Fruit fly (Drosophila melanogaster) whole organism, adult: ENCODE results near the gene Yif1.

ENCODE experiments used
- CG11617 ChIP-seq: fragments of 200-800 bp; sonication (Bioruptor generic); optimal IDR thresholded peaks from 2 replicates; lab custom pipeline; 2017; ENCODE audit warnings: mild to moderate bottlenecking, missing biosample characterization, missing genetic modification reagents, missing genetic modification characterization
- CG12768 ChIP-seq: fragments of 200-800 bp; sonication (Bioruptor generic); optimal IDR thresholded peaks from 2 replicates; lab custom pipeline; 2017; ENCODE audit warnings: missing biosample characterization, missing genetic modification characterization, mild to moderate bottlenecking, moderate library complexity, missing genetic modification reagents
- CG14711 ChIP-seq: fragments of 200-800 bp; sonication (Bioruptor generic); optimal IDR thresholded peaks from 2 replicates; lab custom pipeline; 2018; ENCODE audit warnings: missing biosample characterization, mild to moderate bottlenecking, missing genetic modification characterization, moderate library complexity
- CG1620 ChIP-seq: fragments of 200-800 bp; sonication (Bioruptor generic); optimal IDR thresholded peaks from 2 replicates; lab custom pipeline; 2016; ENCODE audit warnings: missing biosample characterization, missing genetic modification characterization
- CG33017 ChIP-seq: fragments of 200-800 bp; sonication (Bioruptor generic); optimal IDR thresholded peaks from 2 replicates; lab custom pipeline; 2018; ENCODE audit warnings: missing biosample characterization, mild to moderate bottlenecking, missing genetic modification characterization, moderate library complexity
- CG5204 ChIP-seq: fragments of 200-800 bp; sonication (Bioruptor generic); optimal IDR thresholded peaks from 2 replicates; lab custom pipeline; 2016; ENCODE audit warnings: missing biosample characterization, missing genetic modification characterization
- CG7045 ChIP-seq: fragments of 200-800 bp; sonication (Bioruptor generic); optimal IDR thresholded peaks from 2 replicates; lab custom pipeline; 2017; ENCODE audit warnings: missing biosample characterization, mild to moderate bottlenecking, missing genetic modification characterization
- CG7101 ChIP-seq: fragments of 200-800 bp; sonication (Bioruptor generic); optimal IDR thresholded peaks from 2 replicates; lab custom pipeline; 2018; ENCODE audit warnings: missing biosample characterization, mild to moderate bottlenecking, missing genetic modification characterization, moderate library complexity
- Clk ChIP-seq: fragments of 200-800 bp; sonication (Bioruptor generic); optimal IDR thresholded peaks from 2 replicates; lab custom pipeline; 2017; ENCODE audit warnings: missing biosample characterization, missing genetic modification characterization
- Crg-1 ChIP-seq: fragments of 200-800 bp; sonication (Bioruptor generic); optimal IDR thresholded peaks from 2 replicates; lab custom pipeline; 2016; ENCODE audit warnings: missing biosample characterization, missing genetic modification characterization
- Hr96 ChIP-seq: fragments of 200-800 bp; sonication (Bioruptor generic); optimal IDR thresholded peaks from 2 replicates; lab custom pipeline; 2016; ENCODE audit warnings: missing biosample characterization, missing genetic modification characterization
- Mnt ChIP-seq: fragments of 200-800 bp; sonication (Bioruptor generic); optimal IDR thresholded peaks from 2 replicates; lab custom pipeline; 2016; ENCODE audit warnings: missing biosample characterization, mild to moderate bottlenecking, missing genetic modification characterization
- bab1 ChIP-seq: fragments of 200-800 bp; sonication (Bioruptor generic); optimal IDR thresholded peaks from 3 replicates; lab custom pipeline; 2019; ENCODE audit warnings: missing biosample characterization, mild to moderate bottlenecking, missing genetic modification characterization, moderate library complexity
- cic ChIP-seq: fragments of 200-800 bp; sonication (Bioruptor generic); optimal IDR thresholded peaks from 2 replicates; lab custom pipeline; 2017; ENCODE audit warnings: missing biosample characterization, mild to moderate bottlenecking, missing genetic modification characterization, moderate library complexity
- cnc ChIP-seq, 2 experiments: fragments of >200 bp; optimal IDR thresholded peaks; 2 replicates each; lab custom pipeline; 2017
- kay ChIP-seq: fragments of 200-800 bp; sonication (Bioruptor generic); peaks from one replicate; lab custom pipeline; 2016; ENCODE audit warnings: missing biosample characterization, missing genetic modification characterization, borderline replicate concordance
- ovo ChIP-seq: fragments of 200-800 bp; sonication (Bioruptor generic); optimal IDR thresholded peaks from 2 replicates; lab custom pipeline; 2016; ENCODE audit warnings: missing biosample characterization, missing genetic modification characterization
- pad ChIP-seq: fragments of 200-800 bp; sonication (Bioruptor generic); optimal IDR thresholded peaks from 3 replicates; lab custom pipeline; 2017; ENCODE audit warnings: missing biosample characterization, missing genetic modification characterization, mild to moderate bottlenecking, moderate library complexity, missing genetic modification reagents
- tj ChIP-seq: fragments of 200-800 bp; sonication (Bioruptor generic); optimal IDR thresholded peaks from 3 replicates; lab custom pipeline; 2017; ENCODE audit warnings: missing biosample characterization, mild to moderate bottlenecking, missing genetic modification characterization, moderate library complexity
- toe ChIP-seq: fragments of 200-800 bp; sonication (Bioruptor generic); optimal IDR thresholded peaks from 2 replicates; lab custom pipeline; 2016; ENCODE audit warnings: missing biosample characterization, missing genetic modification characterization

Gene Yif1

DNA sequence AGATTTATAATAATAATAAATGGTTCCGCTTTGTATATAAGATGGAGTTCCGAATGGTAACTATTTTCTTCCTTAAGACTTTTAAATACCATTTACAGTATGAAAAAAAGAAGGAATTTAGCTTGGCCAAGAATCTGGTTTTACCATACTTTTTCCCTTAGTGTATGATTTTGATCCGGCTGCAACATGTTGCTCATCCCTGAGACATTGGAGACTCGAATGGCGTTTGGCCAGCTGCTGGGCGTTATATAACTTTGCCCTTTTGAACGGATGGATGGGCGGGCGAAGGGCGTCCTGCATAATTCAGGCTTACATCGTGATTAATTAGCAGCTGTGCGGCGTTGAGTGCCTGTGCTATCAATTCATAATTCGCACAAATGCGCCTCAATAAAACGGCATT lies 13.4 kb upstream of the Yif1 start:
- TF ChIP-seq Clk (GFP tag; lab: Kevin White, UChicago) = no peak
- no peak for TF ChIP-seq CG7045 (GFP tag; lab: Kevin White, UChicago)
- no peak for TF ChIP-seq CG12768 (GFP tag; lab: Kevin White, UChicago)
- no peak for TF ChIP-seq tj (GFP tag; lab: Kevin White, UChicago)
- no peak for TF ChIP-seq cnc (optimal IDR thresholded peaks at IDR 0.05; lab: Kevin White, UChicago)
- TF ChIP-seq CG33017 (tag; lab: Kevin White, UChicago) = no peak
- no peak for TF ChIP-seq bab1 (GFP tag; lab: Kevin White, UChicago)
- TF ChIP-seq CG7101 (tag; lab: Kevin White, UChicago) = no peak
- no peak for TF ChIP-seq pad
- TF ChIP-seq cic = no peak
- no peak for TF ChIP-seq toe
- no peak for TF ChIP-seq CG1620 (GFP tag; lab: Kevin White, UChicago)
- TF ChIP-seq CG5204 (GFP tag; lab: Kevin White, UChicago) = no peak
- TF ChIP-seq CG14711 (tag; lab: Kevin White, UChicago) = no peak
- TF ChIP-seq Mnt (GFP tag; lab: Kevin White, UChicago) = no peak
- no peak for TF ChIP-seq Crg-1 (GFP tag; lab: Kevin White, UChicago)
- no peak for TF ChIP-seq CG11617 (GFP tag; lab: Kevin White, UChicago)
- TF ChIP-seq ovo = no peak
- no peak for TF ChIP-seq kay (GFP tag; lab: Kevin White, UChicago)

DNA sequence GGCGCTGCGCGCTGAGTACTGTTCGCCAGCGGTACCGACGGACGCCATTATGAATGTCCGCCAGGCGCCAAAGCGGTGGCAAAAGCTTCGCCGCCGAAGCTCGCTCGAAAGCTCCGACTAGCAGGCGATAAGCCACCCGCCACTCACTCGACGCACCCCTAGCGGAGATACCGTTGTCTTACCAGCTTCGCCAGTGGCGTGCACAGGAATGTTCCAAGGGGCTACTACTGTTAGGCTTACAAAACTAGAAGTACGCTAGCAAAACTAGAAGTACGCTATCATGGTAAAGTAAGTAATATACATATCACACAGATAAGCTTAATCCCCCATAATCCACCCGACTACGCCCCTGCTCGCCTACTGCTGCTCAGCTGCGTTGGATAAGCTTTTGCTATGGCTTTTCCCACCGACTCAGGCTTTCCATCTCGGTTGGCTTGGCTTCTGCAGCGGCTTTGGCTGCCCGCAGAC lies 3.5 kb upstream of the Yif1 start, which contains the start of gene amon:
Gene amon, minus strand, starts transcription at position 51 of the 468 bp plus-strand sequence.
- TF ChIP-seq cnc (optimal IDR thresholded peaks at IDR 0.05; lab: Kevin White, UChicago) = no peak
- peak; percentile 86 for TF ChIP-seq CG1620 (GFP tag; lab: Kevin White, UChicago)
- peak; percentile 83 for TF ChIP-seq tj (GFP tag; lab: Kevin White, UChicago)
- TF ChIP-seq Crg-1 (GFP tag; lab: Kevin White, UChicago) = peak; percentile 96
- no peak for TF ChIP-seq bab1 (GFP tag; lab: Kevin White, UChicago)
- peak; percentile 100 for TF ChIP-seq CG7045 (GFP tag; lab: Kevin White, UChicago)
- TF ChIP-seq pad = peak; percentile 94
- TF ChIP-seq Clk (GFP tag; lab: Kevin White, UChicago) = peak; percentile 100
- peak; percentile 98 for TF ChIP-seq CG33017 (tag; lab: Kevin White, UChicago)
- peak; percentile 99 for TF ChIP-seq Hr96 (GFP tag; lab: Kevin White, UChicago)
- TF ChIP-seq CG5204 (GFP tag; lab: Kevin White, UChicago) = peak; percentile 99
- peak; percentile 97 for TF ChIP-seq CG7101 (tag; lab: Kevin White, UChicago)
- peak; percentile 92 for TF ChIP-seq ovo
- peak; percentile 96 for TF ChIP-seq CG11617 (GFP tag; lab: Kevin White, UChicago)
- TF ChIP-seq CG12768 (GFP tag; lab: Kevin White, UChicago) = peak; percentile 100
- TF ChIP-seq kay (GFP tag; lab: Kevin White, UChicago) = no peak
- TF ChIP-seq CG14711 (tag; lab: Kevin White, UChicago) = peak; percentile 92
- TF ChIP-seq Mnt (GFP tag; lab: Kevin White, UChicago) = peak; percentile 91
- peak; percentile 99 for TF ChIP-seq toe
- TF ChIP-seq cic = peak; percentile 95

DNA sequence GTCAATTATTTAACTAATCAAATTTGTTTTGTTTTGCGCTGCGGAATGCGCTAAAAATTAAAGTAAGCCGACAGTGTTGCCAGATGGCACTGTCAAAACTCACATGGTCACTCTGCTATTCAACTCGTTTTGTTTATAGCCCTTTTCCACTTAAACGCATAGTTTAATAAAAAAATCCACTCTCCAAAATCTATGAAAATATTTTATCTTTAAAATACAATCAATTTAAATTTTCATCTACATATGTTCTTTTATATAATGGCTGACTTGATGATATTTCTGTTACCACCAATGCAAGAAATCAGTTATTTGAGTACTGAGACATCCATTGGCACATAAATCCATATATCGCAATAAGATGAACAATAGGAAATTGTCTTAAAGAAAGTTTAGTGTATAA lies 376 bp upstream of the Yif1 start, which contains the start of gene CG6425:
Gene CG6425, minus strand, starts transcription at position 95 of the 400 bp plus-strand sequence.
- TF ChIP-seq CG14711 (tag; lab: Kevin White, UChicago) (no peak), Mnt (GFP tag; lab: Kevin White, UChicago) (no peak), tj (GFP tag; lab: Kevin White, UChicago) (no peak), CG12768 (GFP tag; lab: Kevin White, UChicago) (no peak), Hr96 (GFP tag; lab: Kevin White, UChicago) (no peak), CG1620 (GFP tag; lab: Kevin White, UChicago) (no peak), CG11617 (GFP tag; lab: Kevin White, UChicago) (no peak), Clk (GFP tag; lab: Kevin White, UChicago) (no peak), ovo (no peak), toe (peak; percentile 49), kay (GFP tag; lab: Kevin White, UChicago) (no peak), CG7101 (tag; lab: Kevin White, UChicago) (no peak), bab1 (GFP tag; lab: Kevin White, UChicago) (no peak), pad (no peak), cnc (optimal IDR thresholded peaks at IDR 0.05; lab: Kevin White, UChicago) (no peak), CG33017 (tag; lab: Kevin White, UChicago) (no peak), CG7045 (GFP tag; lab: Kevin White, UChicago) (peak; percentile 17), CG5204 (GFP tag; lab: Kevin White, UChicago) (peak; percentile 42)

DNA sequence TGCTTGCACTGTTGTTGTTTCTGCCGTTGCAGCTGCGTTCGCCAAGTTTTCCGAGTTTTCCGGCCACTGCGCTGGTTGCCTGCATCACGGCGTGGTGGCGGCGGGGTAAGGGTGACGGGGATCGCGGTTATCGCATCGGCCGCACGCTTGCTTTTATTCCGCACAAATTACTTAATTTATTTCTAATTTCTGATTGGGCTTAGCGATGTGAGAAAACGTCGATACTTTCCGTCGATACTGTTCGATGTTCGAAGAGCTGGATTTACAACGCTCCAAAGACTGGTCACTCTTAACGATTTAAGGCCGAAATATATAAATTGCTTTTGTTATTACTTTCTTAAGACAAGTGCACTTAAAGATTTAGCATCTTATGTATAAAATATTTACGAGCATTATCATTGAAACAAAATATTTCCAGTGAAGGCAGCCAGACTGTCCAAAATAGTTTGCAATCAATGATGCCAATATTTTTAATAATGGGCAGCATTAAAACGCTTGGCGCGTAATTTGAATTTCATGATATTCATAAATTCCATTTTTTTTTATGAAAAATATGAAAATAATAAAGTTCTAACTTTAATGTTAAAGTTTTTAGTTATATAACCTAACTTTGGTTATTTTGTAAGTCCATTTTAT lies 7.4 kb downstream of the Yif1 start, which contains the start of gene CG6420:
Gene CG6420, minus strand, starts transcription at position 240 of the 636 bp plus-strand sequence.
- TF ChIP-seq CG7045 (GFP tag; lab: Kevin White, UChicago) (no peak), Clk (GFP tag; lab: Kevin White, UChicago) (no peak), kay (GFP tag; lab: Kevin White, UChicago) (no peak), toe (no peak), tj (GFP tag; lab: Kevin White, UChicago) (no peak), CG11617 (GFP tag; lab: Kevin White, UChicago) (no peak), CG12768 (GFP tag; lab: Kevin White, UChicago) (no peak), Crg-1 (GFP tag; lab: Kevin White, UChicago) (no peak), cic (no peak), ovo (no peak), CG7101 (tag; lab: Kevin White, UChicago) (no peak), Hr96 (GFP tag; lab: Kevin White, UChicago) (no peak), Mnt (GFP tag; lab: Kevin White, UChicago) (peak; percentile 12), pad (no peak), bab1 (GFP tag; lab: Kevin White, UChicago) (peak; percentile 69)

DNA sequence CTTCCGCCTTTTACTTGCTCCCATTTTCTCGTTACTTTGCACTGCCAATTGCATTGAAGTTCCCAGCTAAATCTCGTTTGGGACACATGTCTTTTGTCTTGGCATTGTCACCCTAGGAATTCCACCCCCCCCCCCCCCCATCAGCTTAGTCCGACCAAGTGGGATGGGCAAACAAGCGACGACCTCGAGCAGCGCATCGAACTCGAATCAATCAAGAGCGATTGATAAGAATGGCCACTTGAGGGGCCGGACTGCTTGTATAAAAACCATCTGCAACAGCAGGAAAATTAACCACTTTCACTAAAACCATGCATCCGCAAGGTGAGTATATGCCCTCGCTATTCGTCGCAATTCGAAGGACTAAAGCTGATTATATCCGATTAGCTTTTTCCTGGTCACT lies 8.2 kb downstream of the Yif1 start, which contains the start of gene CG14244:
Gene CG14244, plus strand, starts transcription at position 301 of the 400 bp plus-strand sequence.
- TF ChIP-seq CG12768 (GFP tag; lab: Kevin White, UChicago) = no peak
- no peak for TF ChIP-seq CG7101 (tag; lab: Kevin White, UChicago)
- TF ChIP-seq tj (GFP tag; lab: Kevin White, UChicago) = no peak
- no peak for TF ChIP-seq Hr96 (GFP tag; lab: Kevin White, UChicago)
- no peak for TF ChIP-seq pad
- no peak for TF ChIP-seq Clk (GFP tag; lab: Kevin White, UChicago)
- TF ChIP-seq Mnt (GFP tag; lab: Kevin White, UChicago) = no peak
- no peak for TF ChIP-seq ovo
- no peak for TF ChIP-seq Crg-1 (GFP tag; lab: Kevin White, UChicago)
- TF ChIP-seq CG5204 (GFP tag; lab: Kevin White, UChicago) = no peak
- TF ChIP-seq toe = no peak
- TF ChIP-seq CG14711 (tag; lab: Kevin White, UChicago) = no peak
- TF ChIP-seq CG11617 (GFP tag; lab: Kevin White, UChicago) = no peak
- no peak for TF ChIP-seq kay (GFP tag; lab: Kevin White, UChicago)
